Worm (Caenorhabditis elegans) whole organism, L1 larva: ENCODE data around the gene Y54G9A.5.

Source experiments
- C34B4.2 ChIP-seq: sonication (generic microtip); optimal IDR thresholded peaks from 2 replicates; lab custom pipeline; 2017; ENCODE audit warnings: mild to moderate bottlenecking, missing genetic modification characterization, missing compliant biosample characterization
- F16B12.6 ChIP-seq: fragments of 150-350 bp; optimal IDR thresholded peaks from 2 replicates; lab custom pipeline; 2014; ENCODE audit warnings: missing biosample characterization, missing genetic modification characterization
- aha-1 ChIP-seq: fragments of 150-350 bp; optimal IDR thresholded peaks from 2 replicates; lab custom pipeline; 2014; ENCODE audit warnings: missing biosample characterization, missing genetic modification characterization
- alr-1 ChIP-seq: fragments of 200-800 bp; sonication (Bioruptor generic); optimal IDR thresholded peaks from 2 replicates; lab custom pipeline; 2018; ENCODE audit warnings: borderline replicate concordance, mild to moderate bottlenecking, missing genetic modification characterization, missing compliant biosample characterization
- aly-2 ChIP-seq: fragments of 150-350 bp; optimal IDR thresholded peaks from 2 replicates; lab custom pipeline; 2014; ENCODE audit warnings: missing biosample characterization, missing genetic modification characterization
- ama-1 ChIP-seq: fragments of 150-350 bp; optimal IDR thresholded peaks from 2 replicates; lab custom pipeline; 2014
- blmp-1 ChIP-seq: fragments of 150-350 bp; optimal IDR thresholded peaks from 2 replicates; lab custom pipeline; 2014; ENCODE audit warnings: missing biosample characterization, missing genetic modification characterization
- ceh-63 ChIP-seq: fragments of 200-800 bp; sonication (Bioruptor generic); optimal IDR thresholded peaks from 2 replicates; lab custom pipeline; 2018; ENCODE audit warnings: mild to moderate bottlenecking, missing genetic modification characterization, missing compliant biosample characterization
- ceh-8 ChIP-seq: fragments of 200-800 bp; sonication (Bioruptor generic); optimal IDR thresholded peaks from 2 replicates; lab custom pipeline; 2018; ENCODE audit warnings: mild to moderate bottlenecking, missing genetic modification characterization, moderate library complexity, missing compliant biosample characterization
- ceh-82 ChIP-seq, 3 experiments: fragments of 150-350 bp in 1 of 3; sonication (generic microtip) in 2 of 3; optimal IDR thresholded peaks; 2 replicates each; lab custom pipeline; 2014 to 2017; ENCODE audit warnings: missing biosample characterization in 3 of 3, missing genetic modification characterization in 3 of 3
- ceh-88 ChIP-seq: fragments of 200-800 bp; sonication (Bioruptor generic); IDR thresholded peaks from 2 replicates; pipeline ENCODE4 v1.3.6; 2022; ENCODE audit warnings: missing genetic modification characterization, missing compliant biosample characterization
- ceh-90 ChIP-seq: sonication (generic microtip); optimal IDR thresholded peaks from 2 replicates; lab custom pipeline; 2016; ENCODE audit warnings: missing genetic modification characterization, missing compliant biosample characterization
- dsc-1 ChIP-seq: sonication (generic microtip); optimal IDR thresholded peaks from 2 replicates; lab custom pipeline; 2016; ENCODE audit warnings: mild to moderate bottlenecking, missing genetic modification characterization, missing compliant biosample characterization
- egl-13 ChIP-seq: sonication (generic microtip); optimal IDR thresholded peaks from 2 replicates; lab custom pipeline; 2016; ENCODE audit warnings: missing genotype, missing genetic modification reagents, missing genetic modification characterization, missing compliant biosample characterization
- egl-27 ChIP-seq, 2 experiments: fragments of 150-350 bp in 1 of 2; sonication (generic microtip); optimal IDR thresholded peaks; 3 replicates each; lab custom pipeline; 2017 to 2018; ENCODE audit warnings: missing biosample characterization in 2 of 2, missing genetic modification characterization in 2 of 2, missing genetic modification reagents in 2 of 2
- elt-2 ChIP-seq: sonication (generic microtip); optimal IDR thresholded peaks from 2 replicates; lab custom pipeline; 2016; ENCODE audit warnings: missing genetic modification characterization, mild to moderate bottlenecking, inconsistent platforms, missing compliant biosample characterization, missing genetic modification reagents
- elt-3 ChIP-seq, 6 experiments: fragments of 150-350 bp in 1 of 6; sonication (generic microtip); optimal IDR thresholded peaks; 2 replicates each; lab custom pipeline; 2017 to 2018; ENCODE audit warnings: missing biosample characterization in 6 of 6, missing genetic modification characterization in 6 of 6, inconsistent platforms in 1 of 6
- ets-5 ChIP-seq: fragments of 200-800 bp; sonication (Bioruptor generic); IDR thresholded peaks from 2 replicates; pipeline ENCODE4 v1.3.6; 2022; ENCODE audit warnings: missing genetic modification characterization, missing compliant biosample characterization
- fkh-4 ChIP-seq: sonication (generic microtip); optimal IDR thresholded peaks from 2 replicates; lab custom pipeline; 2016; ENCODE audit warnings: missing compliant biosample characterization, missing genetic modification characterization, borderline replicate concordance
- fkh-8 ChIP-seq: sonication (generic microtip); optimal IDR thresholded peaks from 2 replicates; lab custom pipeline; 2016; ENCODE audit warnings: mild to moderate bottlenecking, missing genetic modification characterization, missing compliant biosample characterization
- fos-1 ChIP-seq: fragments of 150-350 bp; optimal IDR thresholded peaks from 2 replicates; lab custom pipeline; 2014; ENCODE audit warnings: missing biosample characterization, missing genetic modification characterization
- hlh-17 ChIP-seq: fragments of 200-800 bp; sonication (Bioruptor generic); optimal IDR thresholded peaks from 2 replicates; lab custom pipeline; 2018; ENCODE audit warnings: missing genetic modification characterization, mild to moderate bottlenecking, missing compliant biosample characterization, moderate library complexity, borderline replicate concordance
- hpl-2 ChIP-seq: fragments of 150-350 bp; optimal IDR thresholded peaks from 2 replicates; lab custom pipeline; 2014; ENCODE audit warnings: missing biosample characterization, missing genetic modification reagents, missing genetic modification characterization
- irx-1 ChIP-seq: sonication (generic microtip); optimal IDR thresholded peaks from 2 replicates; lab custom pipeline; 2016; ENCODE audit warnings: missing genetic modification characterization, missing compliant biosample characterization
- jun-1 ChIP-seq: fragments of 150-350 bp; optimal IDR thresholded peaks from 2 replicates; lab custom pipeline; 2014; ENCODE audit warnings: missing biosample characterization, missing genetic modification reagents, missing genetic modification characterization
- lin-14 ChIP-seq: fragments of 200-800 bp; sonication (Bioruptor generic); optimal IDR thresholded peaks from 2 replicates; lab custom pipeline; 2018; ENCODE audit warnings: mild to moderate bottlenecking, missing genetic modification characterization, moderate library complexity, missing compliant biosample characterization
- lin-35 ChIP-seq, 2 experiments: fragments of 150-350 bp; optimal IDR thresholded peaks; 2 replicates each; lab custom pipeline; 2014; ENCODE audit warnings: missing biosample characterization in 2 of 2, missing genetic modification characterization in 2 of 2, missing genetic modification reagents in 2 of 2
- mdl-1 ChIP-seq, 2 experiments: fragments of 150-350 bp; optimal IDR thresholded peaks; 2 replicates each; lab custom pipeline; 2014 to 2017; ENCODE audit warnings: missing biosample characterization in 2 of 2, missing genetic modification characterization in 2 of 2, inconsistent platforms in 1 of 2
- mef-2 ChIP-seq: fragments of 150-350 bp; optimal IDR thresholded peaks from 2 replicates; lab custom pipeline; 2014; ENCODE audit warnings: missing biosample characterization, missing genetic modification characterization
- mep-1 ChIP-seq: fragments of 150-350 bp; optimal IDR thresholded peaks from 2 replicates; lab custom pipeline; 2014; ENCODE audit warnings: missing biosample characterization, missing genetic modification characterization
- nhr-11 ChIP-seq: fragments of 150-350 bp; optimal IDR thresholded peaks from 2 replicates; lab custom pipeline; 2014; ENCODE audit warnings: missing biosample characterization, missing genetic modification characterization
- nhr-19 ChIP-seq: fragments of 200-800 bp; sonication (Bioruptor generic); conservative IDR thresholded peaks from 2 replicates; pipeline ENCODE4 v1.3.6; 2022; ENCODE audit warnings: missing genetic modification characterization, missing compliant biosample characterization
- nhr-20 ChIP-seq: sonication (generic microtip); optimal IDR thresholded peaks from 2 replicates; lab custom pipeline; 2016; ENCODE audit warnings: mild to moderate bottlenecking, missing genetic modification characterization, missing compliant biosample characterization
- nhr-237 ChIP-seq: fragments of 150-350 bp; optimal IDR thresholded peaks from 2 replicates; lab custom pipeline; 2014; ENCODE audit warnings: missing biosample characterization, missing genetic modification characterization
- nhr-28 ChIP-seq: fragments of 150-350 bp; optimal IDR thresholded peaks from 2 replicates; lab custom pipeline; 2014; ENCODE audit warnings: missing biosample characterization, missing genetic modification characterization
- nhr-47 ChIP-seq: sonication (generic microtip); optimal IDR thresholded peaks from 2 replicates; lab custom pipeline; 2016; ENCODE audit warnings: mild to moderate bottlenecking, missing genetic modification characterization, moderate library complexity, missing compliant biosample characterization
- nhr-85 ChIP-seq: sonication (generic microtip); peaks from one replicate; lab custom pipeline; 2016; ENCODE audit warnings: missing genetic modification characterization, inconsistent platforms, missing compliant biosample characterization
- nhr-90 ChIP-seq: sonication (generic microtip); optimal IDR thresholded peaks from 2 replicates; lab custom pipeline; 2016; ENCODE audit warnings: mild to moderate bottlenecking, missing genetic modification characterization, missing compliant biosample characterization; ENCODE audit not compliant: poor library complexity
- pag-3 ChIP-seq: sonication (generic microtip); optimal IDR thresholded peaks from 2 replicates; lab custom pipeline; 2017; ENCODE audit warnings: missing genetic modification characterization, mild to moderate bottlenecking, missing compliant biosample characterization, antibody characterized with exemption, borderline replicate concordance; ENCODE audit not compliant: insufficient read depth
- pax-3 ChIP-seq: fragments of 200-800 bp; sonication (Bioruptor generic); optimal IDR thresholded peaks from 2 replicates; lab custom pipeline; 2018; ENCODE audit warnings: mild to moderate bottlenecking, missing genetic modification characterization, moderate library complexity, missing compliant biosample characterization
- skn-1 ChIP-seq: fragments of 150-350 bp; optimal IDR thresholded peaks from 2 replicates; lab custom pipeline; 2014; ENCODE audit warnings: missing biosample characterization, missing genetic modification characterization
- snpc-4 ChIP-seq: fragments of 150-350 bp; optimal IDR thresholded peaks from 2 replicates; lab custom pipeline; 2014; ENCODE audit warnings: missing biosample characterization, missing genetic modification characterization
- snu-23 ChIP-seq: sonication (generic microtip); optimal IDR thresholded peaks from 2 replicates; lab custom pipeline; 2016; ENCODE audit warnings: missing genetic modification characterization, missing compliant biosample characterization
- sox-4 ChIP-seq: sonication (generic microtip); optimal IDR thresholded peaks from 2 replicates; lab custom pipeline; 2016; ENCODE audit warnings: missing genetic modification characterization, missing compliant biosample characterization
- tbx-2 ChIP-seq: sonication (generic microtip); optimal IDR thresholded peaks from 2 replicates; lab custom pipeline; 2016; ENCODE audit warnings: missing genetic modification characterization, missing compliant biosample characterization
- unc-30 ChIP-seq: sonication (generic microtip); optimal IDR thresholded peaks from 2 replicates; lab custom pipeline; 2017; ENCODE audit warnings: missing biosample characterization, missing genetic modification characterization
- vab-15 ChIP-seq: sonication (generic microtip); optimal IDR thresholded peaks from 2 replicates; lab custom pipeline; 2017; ENCODE audit warnings: missing genotype, mild to moderate bottlenecking, missing genetic modification characterization, missing compliant biosample characterization
- xbp-1 ChIP-seq: sonication (generic microtip); optimal IDR thresholded peaks from 2 replicates; lab custom pipeline; 2016; ENCODE audit warnings: missing genetic modification characterization, missing compliant biosample characterization
- ztf-11 ChIP-seq, 2 experiments: sonication (generic microtip); optimal IDR thresholded peaks; 2 replicates each; lab custom pipeline; 2016 to 2017; ENCODE audit warnings: missing genetic modification characterization in 2 of 2, missing biosample characterization in 1 of 2, missing compliant biosample characterization in 1 of 2
- ztf-4 ChIP-seq: fragments of 150-350 bp; optimal IDR thresholded peaks from 2 replicates; lab custom pipeline; 2014; ENCODE audit warnings: missing biosample characterization, missing genetic modification characterization

The Y54G9A.5 gene

ce11 chrII:13736906-13737305 lies 14.1 kb downstream of the Y54G9A.5 start (continued):
- TF ChIP-seq nhr-47, result no peak
- no peak for TF ChIP-seq pag-3 (tag; lab: Kevin White, UChicago)
- no peak for TF ChIP-seq ceh-82 (tag; optimal IDR thresholded peaks at IDR 0.05; lab: Kevin White, UChicago)
- no peak for TF ChIP-seq egl-27 (tag; optimal IDR thresholded peaks at IDR 0.05; lab: Kevin White, UChicago)
- peak; percentile 67 for TF ChIP-seq nhr-85 (tag; lab: Kevin White, UChicago)
- peak; percentile 46 for TF ChIP-seq nhr-19 (GFP tag; lab: Robert Waterston, UW)
- TF ChIP-seq fkh-4 (tag; lab: Kevin White, UChicago), result no peak
- TF ChIP-seq nhr-11 (tag; lab: Kevin White, UChicago), result no peak
- TF ChIP-seq hpl-2 (GFP tag; lab: Kevin White, UChicago), result no peak
- TF ChIP-seq snu-23 (GFP tag; lab: Kevin White, UChicago), result peak; percentile 34
- no peak for TF ChIP-seq egl-13
- TF ChIP-seq aha-1 (tag; lab: Kevin White, UChicago), result no peak
- no peak for TF ChIP-seq F16B12.6
- TF ChIP-seq blmp-1 (tag; lab: Kevin White, UChicago), result peak; percentile 76
- peak; percentile 39 for TF ChIP-seq nhr-20 (tag; lab: Kevin White, UChicago)
- TF ChIP-seq tbx-2 (tag; lab: Kevin White, UChicago), result peak; percentile 13
- TF ChIP-seq mep-1 (tag; lab: Kevin White, UChicago), result peak; percentile 3
- no peak for TF ChIP-seq ceh-8 (GFP tag; lab: Kevin White, UChicago)
- no peak for TF ChIP-seq unc-30 (tag; lab: Kevin White, UChicago)
- no peak for TF ChIP-seq jun-1
- no peak for TF ChIP-seq mef-2 (tag; lab: Kevin White, UChicago)
- no peak for TF ChIP-seq aly-2 (tag; lab: Kevin White, UChicago)
- TF ChIP-seq lin-35 (GFP tag; optimal IDR thresholded peaks at IDR 0.05; lab: Kevin White, UChicago), result peak in 1 of 2 experiments; percentile 51
- no peak for TF ChIP-seq snpc-4 (tag; lab: Kevin White, UChicago)
- TF ChIP-seq ztf-4 (tag; lab: Kevin White, UChicago), result no peak
- no peak for TF ChIP-seq C34B4.2
- peak; percentile 58 for TF ChIP-seq lin-14 (GFP tag; lab: Kevin White, UChicago)
- no peak for TF ChIP-seq ztf-11 (tag; optimal IDR thresholded peaks at IDR 0.05; lab: Kevin White, UChicago)
- no peak for TF ChIP-seq ets-5 (GFP tag; lab: Robert Waterston, UW)
- TF ChIP-seq ama-1 (lab: Kevin White, UChicago), result no peak
- TF ChIP-seq nhr-28 (tag; lab: Kevin White, UChicago), result no peak
- no peak for TF ChIP-seq sox-4 (tag; lab: Kevin White, UChicago)
- no peak for TF ChIP-seq xbp-1
- no peak for TF ChIP-seq ceh-88
- TF ChIP-seq mdl-1 (tag; optimal IDR thresholded peaks at IDR 0.05; lab: Kevin White, UChicago), result peak in 1 of 2 experiments; percentile 39
- peak; percentile 11 for TF ChIP-seq nhr-90
- TF ChIP-seq, all 84 proteins: peak for 13

- TF ChIP-seq fos-1 (no peak), ceh-90 (no peak), pax-3 (tag; lab: Kevin White, UChicago) (no peak), F16B12.6 (no peak), skn-1 (tag; lab: Kevin White, UChicago) (no peak), ceh-88 (no peak), fkh-8 (tag; lab: Kevin White, UChicago) (no peak), irx-1 (tag; lab: Kevin White, UChicago) (no peak), tbx-2 (tag; lab: Kevin White, UChicago) (peak; percentile 43), vab-15 (no peak), fkh-4 (tag; lab: Kevin White, UChicago) (no peak), hlh-17 (no peak), ets-5 (GFP tag; lab: Robert Waterston, UW) (no peak), dsc-1 (tag; lab: Kevin White, UChicago) (no peak), blmp-1 (tag; lab: Kevin White, UChicago) (peak; percentile 75), elt-2 (peak; percentile 84), nhr-85 (tag; lab: Kevin White, UChicago) (peak; percentile 88), nhr-237 (no peak), nhr-47 (no peak), mef-2 (tag; lab: Kevin White, UChicago) (no peak), ceh-63 (GFP tag; lab: Kevin White, UChicago) (no peak), aha-1 (tag; lab: Kevin White, UChicago) (no peak), alr-1 (tag; lab: Kevin White, UChicago) (no peak), elt-3 (tag; optimal IDR thresholded peaks at IDR 0.05; lab: Kevin White, UChicago) (peak in 2 of 6 experiments; percentile 58 to 87)
Measured at ce11 chrII:13737751-13738525, 15.1 kb downstream of the Y54G9A.5 start.
